Fruit fly (Drosophila melanogaster) whole organism, embryonic: ENCODE measurements around the gene CG8119.
A peak's percentile ranks its signal among the peaks of the same experiment; 100 is the strongest.

Source experiments
- Awh ChIP-seq: fragments of 200-800 bp; sonication (Bioruptor generic); IDR thresholded peaks from 2 replicates; pipeline ENCODE4, ENCODE4 v1.3.6; 2022; ENCODE audit warnings: missing biosample characterization, missing genetic modification characterization
- B-H2 ChIP-seq: fragments of 200-800 bp; sonication (Bioruptor generic); optimal IDR thresholded peaks from 2 replicates; lab custom pipeline; 2018; ENCODE audit warnings: missing biosample characterization, mild to moderate bottlenecking, missing genetic modification characterization
- CG10979 ChIP-seq: fragments of 200-800 bp; sonication (Bioruptor generic); optimal IDR thresholded peaks from 2 replicates; lab custom pipeline; 2018; ENCODE audit warnings: missing biosample characterization, mild to moderate bottlenecking, missing genetic modification characterization, moderate library complexity
- CG11398 ChIP-seq: fragments of 200-800 bp; sonication (Bioruptor generic); optimal IDR thresholded peaks from 2 replicates; lab custom pipeline; 2016; ENCODE audit warnings: missing biosample characterization, missing genetic modification characterization
- CG13296 ChIP-seq: fragments of 200-800 bp; sonication (Bioruptor generic); optimal IDR thresholded peaks from 3 replicates; lab custom pipeline; 2018; ENCODE audit warnings: missing biosample characterization, mild to moderate bottlenecking, missing genetic modification characterization
- CG14667 ChIP-seq: fragments of 200-800 bp; sonication (Bioruptor generic); IDR thresholded peaks from 2 replicates; pipeline ENCODE4 v1.3.6; 2022; ENCODE audit warnings: missing biosample characterization, missing genetic modification characterization
- CG1602 ChIP-seq: fragments of 200-800 bp; sonication (Bioruptor generic); optimal IDR thresholded peaks from 3 replicates; lab custom pipeline; 2016; ENCODE audit warnings: missing biosample characterization, missing genetic modification characterization
- CG17186 ChIP-seq: fragments of 200-800 bp; sonication (Bioruptor generic); optimal IDR thresholded peaks from 3 replicates; lab custom pipeline; 2017; ENCODE audit warnings: missing biosample characterization, missing genetic modification reagents, missing genetic modification characterization
- CG17328 ChIP-seq: fragments of 200-800 bp; sonication (Bioruptor generic); IDR thresholded peaks from 2 replicates; pipeline ENCODE4 v1.3.6; 2022; ENCODE audit warnings: missing biosample characterization, missing genetic modification characterization
- CG18011 ChIP-seq: fragments of 200-800 bp; sonication (Bioruptor generic); optimal IDR thresholded peaks from 2 replicates; lab custom pipeline; 2017; ENCODE audit warnings: missing biosample characterization, missing genetic modification characterization, mild to moderate bottlenecking, moderate library complexity, missing genotype
- CG2199 ChIP-seq: fragments of 200-800 bp; sonication (Bioruptor generic); IDR thresholded peaks from 3 replicates; pipeline ENCODE4 v1.3.6; 2022; ENCODE audit warnings: missing biosample characterization, missing genetic modification characterization
- CG3065 ChIP-seq: fragments of 200-800 bp; sonication (Bioruptor generic); optimal IDR thresholded peaks from 2 replicates; lab custom pipeline; 2016; ENCODE audit warnings: missing biosample characterization, missing genetic modification characterization
- CG6272 ChIP-seq: fragments of 200-800 bp; sonication (Bioruptor generic); IDR thresholded peaks from 2 replicates; pipeline ENCODE4 v1.3.6; 2022; ENCODE audit warnings: missing biosample characterization, missing genetic modification characterization
- CG7372 ChIP-seq: fragments of 200-800 bp; sonication (Bioruptor generic); IDR thresholded peaks from 2 replicates; pipeline ENCODE4 v1.3.6; 2022; ENCODE audit warnings: missing biosample characterization, missing genetic modification characterization
- CG7556 ChIP-seq: fragments of 200-800 bp; sonication (Bioruptor generic); optimal IDR thresholded peaks from 2 replicates; lab custom pipeline; 2017; ENCODE audit warnings: missing biosample characterization, mild to moderate bottlenecking, missing genetic modification characterization
- CG8944 ChIP-seq: fragments of 200-800 bp; sonication (Bioruptor generic); optimal IDR thresholded peaks from 3 replicates; lab custom pipeline; 2016; ENCODE audit warnings: missing biosample characterization, missing genetic modification characterization
- CG9932 ChIP-seq: fragments of 200-800 bp; sonication (Bioruptor generic); IDR thresholded peaks from 2 replicates; pipeline ENCODE4 v1.3.6; 2022; ENCODE audit warnings: missing biosample characterization, missing genetic modification characterization
- D ChIP-seq, 2 experiments: fragments of 200-800 bp in 1 of 2; fragments of >200 bp in 1 of 2; sonication (Bioruptor generic) in 1 of 2; optimal IDR thresholded peaks; 2 replicates in 1 of 2; 3 replicates in 1 of 2; lab custom pipeline; 2017; ENCODE audit warnings: mild to moderate bottlenecking in 1 of 2, missing biosample characterization in 1 of 2, missing genetic modification characterization in 1 of 2, missing genetic modification reagents in 1 of 2
- Doc2 ChIP-seq: fragments of 200-800 bp; sonication (Bioruptor generic); IDR thresholded peaks from 2 replicates; pipeline ENCODE4 v1.3.6; 2022; ENCODE audit warnings: missing biosample characterization, missing genetic modification characterization
- Doc3 ChIP-seq: fragments of 200-800 bp; sonication (Bioruptor generic); IDR thresholded peaks from 3 replicates; pipeline ENCODE4 v1.3.6; 2022; ENCODE audit warnings: missing biosample characterization, missing genetic modification characterization; ENCODE audit not compliant: partially characterized antibody
- Gsc ChIP-seq: fragments of 200-800 bp; sonication (Bioruptor generic); IDR thresholded peaks from 2 replicates; pipeline ENCODE4 v1.3.6; 2022; ENCODE audit warnings: missing biosample characterization, missing genetic modification characterization
- HHEX ChIP-seq: fragments of 200-800 bp; sonication (Bioruptor generic); optimal IDR thresholded peaks from 3 replicates; lab custom pipeline; 2017; ENCODE audit warnings: missing biosample characterization, mild to moderate bottlenecking, missing genetic modification characterization, missing genetic modification reagents
- HmgZ ChIP-seq: fragments of 200-800 bp; sonication (Bioruptor generic); optimal IDR thresholded peaks from 2 replicates; lab custom pipeline; 2018; ENCODE audit warnings: missing biosample characterization, mild to moderate bottlenecking, missing genetic modification characterization
- Hr78 ChIP-seq, 2 experiments: fragments of 200-800 bp in 1 of 2; fragments of >200 bp in 1 of 2; sonication (Bioruptor generic) in 1 of 2; optimal IDR thresholded peaks; 2 replicates each; lab custom pipeline; 2017 to 2019; ENCODE audit warnings: missing biosample characterization in 2 of 2, missing genetic modification characterization in 2 of 2, mild to moderate bottlenecking in 1 of 2, moderate library complexity in 1 of 2
- NFAT ChIP-seq: fragments of 200-800 bp; sonication (Bioruptor generic); IDR thresholded peaks from 2 replicates; pipeline ENCODE4 v1.3.6; 2022; ENCODE audit warnings: missing biosample characterization, missing genetic modification characterization
- NK7.1 ChIP-seq: fragments of 200-800 bp; sonication (Bioruptor generic); optimal IDR thresholded peaks from 3 replicates; lab custom pipeline; 2016; ENCODE audit warnings: missing biosample characterization, missing genetic modification characterization
- Oaz ChIP-seq: fragments of 200-800 bp; sonication (Bioruptor generic); IDR thresholded peaks from 2 replicates; pipeline ENCODE4 v1.3.6; 2022; ENCODE audit warnings: missing biosample characterization, missing genetic modification characterization
- Rfx ChIP-seq: fragments of 200-800 bp; sonication (Bioruptor generic); IDR thresholded peaks from 2 replicates; pipeline ENCODE4 v1.3.6; 2022; ENCODE audit warnings: missing biosample characterization, missing genetic modification characterization
- Sox100B ChIP-seq: fragments of 200-800 bp; sonication (Bioruptor generic); optimal IDR thresholded peaks from 3 replicates; lab custom pipeline; 2018; ENCODE audit warnings: missing biosample characterization, mild to moderate bottlenecking, missing genetic modification characterization
- bbx ChIP-seq: fragments of 200-800 bp; sonication (Bioruptor generic); IDR thresholded peaks from 2 replicates; pipeline ENCODE4 v1.3.6; 2022; ENCODE audit warnings: missing biosample characterization, missing genetic modification characterization; ENCODE audit not compliant: partially characterized antibody
- dan ChIP-seq: fragments of 200-800 bp; sonication (Bioruptor generic); IDR thresholded peaks from 2 replicates; pipeline ENCODE4 v1.3.6; 2022; ENCODE audit warnings: missing biosample characterization, missing genetic modification characterization
- ems ChIP-seq: fragments of 200-800 bp; sonication (Bioruptor generic); optimal IDR thresholded peaks from 3 replicates; lab custom pipeline; 2016; ENCODE audit warnings: missing biosample characterization, missing genetic modification characterization
- eve ChIP-seq, 2 experiments: fragments of >200 bp; optimal IDR thresholded peaks; 2 replicates each; lab custom pipeline; 2017; ENCODE audit warnings: missing biosample characterization in 2 of 2, missing genetic modification characterization in 2 of 2
- ewg ChIP-seq: fragments of 200-800 bp; sonication (Bioruptor generic); optimal IDR thresholded peaks from 3 replicates; lab custom pipeline; 2017; ENCODE audit warnings: mild to moderate bottlenecking, missing biosample characterization, missing genetic modification reagents, missing genetic modification characterization
- exex ChIP-seq: fragments of 200-800 bp; sonication (Bioruptor generic); optimal IDR thresholded peaks from 4 replicates; lab custom pipeline; 2018; ENCODE audit warnings: missing biosample characterization, mild to moderate bottlenecking, missing genetic modification characterization, moderate library complexity
- fd64A ChIP-seq: fragments of 200-800 bp; sonication (Bioruptor generic); optimal IDR thresholded peaks from 3 replicates; lab custom pipeline; 2018; ENCODE audit warnings: missing biosample characterization, mild to moderate bottlenecking, missing genetic modification characterization
- fru ChIP-seq: fragments of >200 bp; optimal IDR thresholded peaks from 2 replicates; lab custom pipeline; 2017
- grau ChIP-seq: fragments of 200-800 bp; optimal IDR thresholded peaks from 3 replicates; lab custom pipeline; 2019; ENCODE audit warnings: missing biosample characterization, mild to moderate bottlenecking, missing genetic modification characterization, moderate library complexity
- hb ChIP-seq: fragments of 200-800 bp; sonication (Bioruptor generic); IDR thresholded peaks from 3 replicates; pipeline ENCODE4 v1.3.6; 2022; ENCODE audit warnings: missing biosample characterization, missing genetic modification characterization; ENCODE audit not compliant: partially characterized antibody
- kay ChIP-seq: fragments of 200-800 bp; sonication (Bioruptor generic); optimal IDR thresholded peaks from 2 replicates; lab custom pipeline; 2016; ENCODE audit warnings: missing biosample characterization, missing genetic modification characterization
- lola ChIP-seq, 3 experiments: fragments of >200 bp in 2 of 3; fragments of 200-800 bp in 1 of 3; sonication (Bioruptor generic) in 1 of 3; optimal IDR thresholded peaks; 2 replicates each; lab custom pipeline; 2017 to 2019; ENCODE audit warnings: missing biosample characterization in 3 of 3, missing genetic modification characterization in 3 of 3, mild to moderate bottlenecking in 1 of 3, moderate library complexity in 1 of 3
- onecut ChIP-seq: fragments of 200-800 bp; sonication (Bioruptor generic); IDR thresholded peaks from 2 replicates; pipeline ENCODE4 v1.3.6; 2022; ENCODE audit warnings: missing biosample characterization, missing genetic modification characterization
- p53 ChIP-seq: fragments of 200-800 bp; sonication (Bioruptor generic); optimal IDR thresholded peaks from 2 replicates; lab custom pipeline; 2016; ENCODE audit warnings: missing biosample characterization, missing genetic modification characterization
- rib ChIP-seq: fragments of 200-800 bp; sonication (Bioruptor generic); IDR thresholded peaks from 2 replicates; pipeline ENCODE4 v1.3.6; 2022; ENCODE audit warnings: missing biosample characterization, missing genetic modification characterization
- run ChIP-seq: fragments of 200-800 bp; sonication (Bioruptor generic); optimal IDR thresholded peaks from 3 replicates; lab custom pipeline; 2018; ENCODE audit warnings: missing biosample characterization, mild to moderate bottlenecking, missing genetic modification characterization
- stwl ChIP-seq: fragments of 200-800 bp; sonication (Bioruptor generic); optimal IDR thresholded peaks from 3 replicates; lab custom pipeline; 2018; ENCODE audit warnings: missing biosample characterization, mild to moderate bottlenecking, missing genetic modification characterization, moderate library complexity
- tll ChIP-seq, 2 experiments: fragments of 200-800 bp in 1 of 2; fragments of >200 bp in 1 of 2; sonication (Bioruptor generic) in 1 of 2; optimal IDR thresholded peaks; 2 replicates each; lab custom pipeline; 2017 to 2019; ENCODE audit warnings: missing biosample characterization in 2 of 2, missing genetic modification characterization in 2 of 2, mild to moderate bottlenecking in 1 of 2, moderate library complexity in 1 of 2
- tup ChIP-seq: fragments of 200-800 bp; sonication (Bioruptor generic); optimal IDR thresholded peaks from 2 replicates; lab custom pipeline; 2016; ENCODE audit warnings: missing biosample characterization, mild to moderate bottlenecking, missing genetic modification characterization, moderate library complexity
- vfl ChIP-seq: fragments of 200-800 bp; sonication (Bioruptor generic); optimal IDR thresholded peaks from 2 replicates; lab custom pipeline; 2016; ENCODE audit warnings: missing biosample characterization, missing genetic modification characterization

Gene CG8119

DNA sequence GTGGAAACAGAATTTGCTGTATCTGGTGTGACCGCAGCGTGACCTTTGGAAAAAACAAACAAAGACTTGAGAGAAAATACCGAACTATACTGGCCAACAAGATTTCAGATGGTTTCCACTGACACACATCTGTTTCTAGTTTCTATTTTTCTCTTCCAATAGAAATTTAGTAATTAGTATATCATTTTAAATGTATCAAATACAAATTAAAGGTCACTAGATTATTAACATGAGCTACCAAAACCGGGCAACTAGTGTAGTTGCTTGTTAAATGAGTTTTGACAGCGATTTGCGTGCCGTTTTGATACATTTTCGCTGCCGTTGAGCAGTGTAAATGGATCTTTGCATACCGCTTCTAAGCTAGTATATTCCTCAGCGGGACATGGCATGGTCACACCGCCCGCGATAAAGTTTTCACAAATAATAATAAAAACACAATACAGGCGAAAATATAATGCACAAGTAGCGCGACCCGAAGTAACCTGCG is 41.4 kb downstream of the CG8119 start, which contains the start of the genes Pis and Hap40 (continued):
- peak in 1 of 2 experiments; percentile 87 for TF ChIP-seq tll (GFP tag; optimal IDR thresholded peaks at IDR 0.05; lab: Kevin White, UChicago)
- peak; percentile 40 for TF ChIP-seq ewg (GFP tag; lab: Kevin White, UChicago)
- TF ChIP-seq Doc3 (GFP tag; lab: Robert Waterston, UW): no peak
- TF ChIP-seq lola (GFP tag; optimal IDR thresholded peaks at IDR 0.05; lab: Kevin White, UChicago): peak in 1 of 3 experiments; percentile 77
- peak; percentile 72 for TF ChIP-seq CG1602 (GFP tag; lab: Kevin White, UChicago)
- TF ChIP-seq NK7.1 (GFP tag; lab: Kevin White, UChicago): no peak
- peak; percentile 53 for TF ChIP-seq B-H2 (GFP tag; lab: Kevin White, UChicago)
- peak; percentile 67 for TF ChIP-seq CG10979 (tag; lab: Kevin White, UChicago)
- TF ChIP-seq Awh (GFP tag; lab: Robert Waterston, UW): no peak
- no peak for TF ChIP-seq fd64A (GFP tag; lab: Kevin White, UChicago)
- TF ChIP-seq stwl (tag; lab: Kevin White, UChicago): peak; percentile 35
- no peak for TF ChIP-seq Doc2 (GFP tag; lab: Robert Waterston, UW)
- no peak for TF ChIP-seq D (optimal IDR thresholded peaks at IDR 0.05; lab: Kevin White, UChicago)
- TF ChIP-seq D (GFP tag; optimal IDR thresholded peaks at IDR 0.05; lab: Kevin White, UChicago): peak; percentile 29
- TF ChIP-seq CG17328 (GFP tag; lab: Robert Waterston, UW): 0 out of 2 replicates have a peak, but pooled peaks have one; percentile 39
- TF ChIP-seq CG6272 (GFP tag; lab: Robert Waterston, UW): peak; percentile 57
- TF ChIP-seq p53 (GFP tag; lab: Kevin White, UChicago): no peak
- TF ChIP-seq Sox100B (GFP tag; lab: Kevin White, UChicago): no peak
- TF ChIP-seq CG17186: peak; percentile 10
- TF ChIP-seq Rfx (GFP tag; lab: Robert Waterston, UW): peak; percentile 85
- TF ChIP-seq exex (tag; lab: Kevin White, UChicago): no peak
- peak; percentile 43 for TF ChIP-seq vfl (GFP tag; lab: Kevin White, UChicago)
- peak; percentile 40 for TF ChIP-seq CG8944
- TF ChIP-seq CG9932 (GFP tag; lab: Robert Waterston, UW): peak; percentile 83
- no peak for TF ChIP-seq CG11398 (GFP tag; lab: Kevin White, UChicago)
- TF ChIP-seq CG7556: peak; percentile 47
- TF ChIP-seq eve (GFP tag; optimal IDR thresholded peaks at IDR 0.05; lab: Kevin White, UChicago): no peak
- TF ChIP-seq CG3065 (GFP tag; lab: Kevin White, UChicago): peak; percentile 17
- peak; percentile 24 for TF ChIP-seq CG13296 (GFP tag; lab: Kevin White, UChicago)
- 0 out of 2 replicates have a peak, but pooled peaks have one; percentile 34 for TF ChIP-seq Oaz
- peak; percentile 41 for TF ChIP-seq onecut
- peak; percentile 84 for TF ChIP-seq grau (tag; lab: Kevin White, UChicago)
- no peak; the same call in 1 of the 2 replicates for TF ChIP-seq dan (GFP tag; lab: Robert Waterston, UW)
- TF ChIP-seq NFAT (GFP tag; lab: Robert Waterston, UW): peak; percentile 66
- no peak for TF ChIP-seq tup (GFP tag; lab: Kevin White, UChicago)
- peak; percentile 69 for TF ChIP-seq HmgZ (tag; lab: Kevin White, UChicago)
- TF ChIP-seq fru (lab: Kevin White, UChicago): no peak
- peak; percentile 64 for TF ChIP-seq HHEX
- TF ChIP-seq CG7372 (GFP tag; lab: Robert Waterston, UW): peak; percentile 49; the same call in 1 of the 2 replicates
- peak in 1 of 2 experiments; percentile 38 for TF ChIP-seq Hr78 (GFP tag; optimal IDR thresholded peaks at IDR 0.05; lab: Kevin White, UChicago)
- TF ChIP-seq Gsc (GFP tag; lab: Robert Waterston, UW): 0 out of 2 replicates have a peak, but pooled peaks have one; percentile 26
- no peak for TF ChIP-seq run (tag; lab: Kevin White, UChicago)
- no peak for TF ChIP-seq hb (GFP tag; lab: Robert Waterston, UW)
- TF ChIP-seq ems (GFP tag; lab: Kevin White, UChicago): peak; percentile 34
- 0 out of 3 replicates have a peak, but pooled peaks have one; percentile 29 for TF ChIP-seq CG2199 (GFP tag; lab: Robert Waterston, UW)
- TF ChIP-seq CG18011 (GFP tag; lab: Kevin White, UChicago): no peak
- TF ChIP-seq bbx (GFP tag; lab: Robert Waterston, UW): no peak
- peak; percentile 63 for TF ChIP-seq CG14667 (GFP tag; lab: Robert Waterston, UW)
- TF ChIP-seq kay (GFP tag; lab: Kevin White, UChicago): peak; percentile 16
- TF ChIP-seq rib (GFP tag; lab: Robert Waterston, UW): no peak
